Worm (Caenorhabditis elegans) whole organism, L1 larva: ENCODE results near the gene algn-5.

Experiments used
- blmp-1 ChIP-seq: fragments of 150-350 bp; optimal IDR thresholded peaks from 2 replicates; lab custom pipeline; 2014; ENCODE audit warnings: missing biosample characterization, missing genetic modification characterization
- lin-13 ChIP-seq: fragments of 150-350 bp; optimal IDR thresholded peaks from 2 replicates; lab custom pipeline; 2014; ENCODE audit warnings: missing biosample characterization, missing genetic modification reagents, missing genetic modification characterization

DNA sequence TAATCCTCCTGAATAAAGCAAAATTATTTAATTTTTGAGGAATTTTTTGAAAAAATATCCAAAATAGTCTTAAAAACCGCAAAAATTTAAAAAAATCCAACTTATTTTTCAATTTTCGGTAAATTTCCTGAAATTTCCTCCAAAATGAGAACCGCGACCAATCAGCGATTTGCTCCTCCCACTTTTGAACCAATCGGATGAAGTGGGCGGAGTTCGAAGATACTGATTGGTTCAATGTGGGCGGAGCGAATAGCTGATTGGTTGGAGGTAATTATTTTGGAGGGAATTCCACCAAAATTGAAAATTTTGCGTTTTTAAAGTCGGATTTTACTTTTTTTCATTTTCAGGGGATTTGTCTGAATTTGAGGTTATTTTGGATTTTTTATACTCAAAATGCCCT is 27.3 kb upstream of the algn-5 start:
- TF ChIP-seq blmp-1 (tag; lab: Kevin White, UChicago) = no peak
- TF ChIP-seq lin-13 (GFP tag; lab: Kevin White, UChicago) = no peak
